Fruit fly (Drosophila melanogaster) whole organism, embryonic: ENCODE measurements around the gene H2.0.

Source experiments
- Bgb ChIP-seq: fragments of 200-800 bp; sonication (Bioruptor generic); IDR thresholded peaks from 2 replicates; pipeline ENCODE4 v1.3.6; 2022; ENCODE audit warnings: missing biosample characterization, missing genetic modification characterization; ENCODE audit not compliant: partially characterized antibody
- CG12104 ChIP-seq: fragments of 200-800 bp; sonication (Bioruptor generic); optimal IDR thresholded peaks from 3 replicates; lab custom pipeline; 2016; ENCODE audit warnings: missing biosample characterization, missing genetic modification characterization
- CG15696 ChIP-seq: fragments of 200-800 bp; sonication (Bioruptor generic); optimal IDR thresholded peaks from 2 replicates; lab custom pipeline; 2019; ENCODE audit warnings: missing biosample characterization, mild to moderate bottlenecking, missing genetic modification characterization, moderate library complexity
- CG17385 ChIP-seq: fragments of 200-800 bp; sonication (Bioruptor generic); optimal IDR thresholded peaks from 3 replicates; lab custom pipeline; 2018; ENCODE audit warnings: missing biosample characterization, mild to moderate bottlenecking, missing genetic modification characterization
- CG17568 ChIP-seq: fragments of 200-800 bp; sonication (Bioruptor generic); optimal IDR thresholded peaks from 2 replicates; lab custom pipeline; 2018; ENCODE audit warnings: missing biosample characterization, mild to moderate bottlenecking, missing genetic modification characterization, moderate library complexity
- CG17829 ChIP-seq: fragments of 200-800 bp; optimal IDR thresholded peaks from 2 replicates; lab custom pipeline; 2019; ENCODE audit warnings: missing biosample characterization, mild to moderate bottlenecking, missing genetic modification characterization, moderate library complexity
- CG18011 ChIP-seq: fragments of 200-800 bp; sonication (Bioruptor generic); optimal IDR thresholded peaks from 2 replicates; lab custom pipeline; 2017; ENCODE audit warnings: missing biosample characterization, missing genetic modification characterization, mild to moderate bottlenecking, moderate library complexity, missing genotype
- CG2120 ChIP-seq: fragments of 200-800 bp; sonication (Bioruptor generic); optimal IDR thresholded peaks from 3 replicates; lab custom pipeline; 2016; ENCODE audit warnings: missing biosample characterization, missing genetic modification characterization
- CG3163 ChIP-seq: fragments of 200-800 bp; sonication (Bioruptor generic); optimal IDR thresholded peaks from 3 replicates; lab custom pipeline; 2016; ENCODE audit warnings: missing biosample characterization, missing genetic modification characterization
- CG4424 ChIP-seq: fragments of 200-800 bp; sonication (Bioruptor generic); optimal IDR thresholded peaks from 3 replicates; lab custom pipeline; 2016; ENCODE audit warnings: missing biosample characterization, missing genetic modification characterization
- CG4617 ChIP-seq: fragments of 200-800 bp; sonication (Bioruptor generic); optimal IDR thresholded peaks from 3 replicates; lab custom pipeline; 2016; ENCODE audit warnings: missing biosample characterization, missing genetic modification characterization, borderline replicate concordance
- CG6272 ChIP-seq: fragments of 200-800 bp; sonication (Bioruptor generic); IDR thresholded peaks from 2 replicates; pipeline ENCODE4 v1.3.6; 2022; ENCODE audit warnings: missing biosample characterization, missing genetic modification characterization
- CG6683 ChIP-seq: fragments of 200-800 bp; sonication (Bioruptor generic); optimal IDR thresholded peaks from 2 replicates; lab custom pipeline; 2017; ENCODE audit warnings: missing biosample characterization, mild to moderate bottlenecking, missing genetic modification characterization, missing genetic modification reagents
- CG7786 ChIP-seq: fragments of 200-800 bp; sonication (Bioruptor generic); optimal IDR thresholded peaks from 2 replicates; lab custom pipeline; 2016; ENCODE audit warnings: missing biosample characterization, missing genetic modification characterization
- CG8924 ChIP-seq: fragments of 200-800 bp; optimal IDR thresholded peaks from 3 replicates; lab custom pipeline; 2019; ENCODE audit warnings: missing biosample characterization, mild to moderate bottlenecking, missing genetic modification characterization, moderate library complexity
- CG9817 ChIP-seq: fragments of 200-800 bp; sonication (Bioruptor generic); optimal IDR thresholded peaks from 2 replicates; lab custom pipeline; 2018; ENCODE audit warnings: missing biosample characterization, mild to moderate bottlenecking, missing genetic modification characterization, moderate library complexity
- CG9876 ChIP-seq: fragments of 200-800 bp; sonication (Bioruptor generic); optimal IDR thresholded peaks from 2 replicates; lab custom pipeline; 2016; ENCODE audit warnings: missing biosample characterization, missing genetic modification characterization
- Dip3 ChIP-seq: fragments of 200-800 bp; sonication (Bioruptor generic); optimal IDR thresholded peaks from 3 replicates; lab custom pipeline; 2016; ENCODE audit warnings: missing biosample characterization, missing genetic modification characterization
- Ets65A ChIP-seq: fragments of 200-800 bp; sonication (Bioruptor generic); peaks from one replicate; lab custom pipeline; 2016; ENCODE audit warnings: missing biosample characterization, missing genetic modification characterization
- Gug ChIP-seq: fragments of 200-800 bp; sonication (Bioruptor generic); IDR thresholded peaks from 4 replicates; pipeline ENCODE4 v1.3.6; 2022; ENCODE audit warnings: missing biosample characterization, missing genetic modification characterization
- HLHmδ ChIP-seq: fragments of 200-800 bp; sonication (Bioruptor generic); optimal IDR thresholded peaks from 2 replicates; lab custom pipeline; 2018; ENCODE audit warnings: missing biosample characterization, mild to moderate bottlenecking, missing genetic modification characterization, moderate library complexity
- HmgZ ChIP-seq: fragments of 200-800 bp; sonication (Bioruptor generic); optimal IDR thresholded peaks from 2 replicates; lab custom pipeline; 2018; ENCODE audit warnings: missing biosample characterization, mild to moderate bottlenecking, missing genetic modification characterization
- Hmr ChIP-seq: fragments of 200-800 bp; sonication (Bioruptor generic); optimal IDR thresholded peaks from 3 replicates; lab custom pipeline; 2017; ENCODE audit warnings: mild to moderate bottlenecking, missing biosample characterization, missing genetic modification reagents, missing genetic modification characterization
- Hr51 ChIP-seq, 2 experiments: fragments of 200-800 bp; sonication (Bioruptor generic); optimal IDR thresholded peaks; 2 replicates in 1 of 2; 3 replicates in 1 of 2; lab custom pipeline; 2016 to 2018; ENCODE audit warnings: missing biosample characterization in 2 of 2, missing genetic modification characterization in 2 of 2, mild to moderate bottlenecking in 1 of 2, moderate library complexity in 1 of 2
- Meics ChIP-seq: fragments of 200-800 bp; sonication (Bioruptor generic); optimal IDR thresholded peaks from 2 replicates; lab custom pipeline; 2017; ENCODE audit warnings: missing biosample characterization, mild to moderate bottlenecking, missing genetic modification characterization
- Nf-YA ChIP-seq: fragments of 200-800 bp; sonication (Bioruptor generic); IDR thresholded peaks from 2 replicates; pipeline ENCODE4 v1.3.6; 2022; ENCODE audit warnings: missing biosample characterization, missing genetic modification characterization
- Nf-YC ChIP-seq: fragments of 200-800 bp; optimal IDR thresholded peaks from 3 replicates; lab custom pipeline; 2019; ENCODE audit warnings: missing biosample characterization, mild to moderate bottlenecking, missing genetic modification characterization, moderate library complexity
- NfI ChIP-seq: fragments of 200-800 bp; sonication (Bioruptor generic); optimal IDR thresholded peaks from 3 replicates; lab custom pipeline; 2018; ENCODE audit warnings: missing biosample characterization, mild to moderate bottlenecking, missing genetic modification characterization, moderate library complexity
- Opbp ChIP-seq: fragments of 200-800 bp; sonication (Bioruptor generic); IDR thresholded peaks from 3 replicates; pipeline ENCODE4 v1.3.6; 2022; ENCODE audit warnings: missing biosample characterization, missing genetic modification characterization; ENCODE audit not compliant: partially characterized antibody
- Side ChIP-seq: fragments of 200-800 bp; sonication (Bioruptor generic); optimal IDR thresholded peaks from 2 replicates; lab custom pipeline; 2016; ENCODE audit warnings: missing biosample characterization, missing genetic modification characterization
- aop ChIP-seq: fragments of 200-800 bp; sonication (Bioruptor generic); IDR thresholded peaks from 2 replicates; pipeline ENCODE4 v1.3.6; 2022; ENCODE audit warnings: missing biosample characterization, missing genetic modification characterization
- ato ChIP-seq: fragments of 200-800 bp; sonication (Bioruptor generic); IDR thresholded peaks from 2 replicates; pipeline ENCODE4 v1.3.6; 2022; ENCODE audit warnings: missing biosample characterization, missing genetic modification characterization; ENCODE audit not compliant: partially characterized antibody
- az2 ChIP-seq: fragments of 200-800 bp; sonication (Bioruptor generic); optimal IDR thresholded peaks from 3 replicates; lab custom pipeline; 2016; ENCODE audit warnings: missing biosample characterization, missing genetic modification characterization
- bab2 ChIP-seq: fragments of 200-800 bp; sonication (Bioruptor generic); optimal IDR thresholded peaks from 2 replicates; lab custom pipeline; 2016; ENCODE audit warnings: missing biosample characterization, missing genetic modification characterization
- bcd ChIP-seq: fragments of 200-800 bp; sonication (Bioruptor generic); optimal IDR thresholded peaks from 2 replicates; lab custom pipeline; 2017; ENCODE audit warnings: missing biosample characterization, mild to moderate bottlenecking, missing genetic modification characterization
- bigmax ChIP-seq: fragments of 200-800 bp; sonication (Bioruptor generic); optimal IDR thresholded peaks from 2 replicates; lab custom pipeline; 2018; ENCODE audit warnings: missing biosample characterization, mild to moderate bottlenecking, missing genetic modification characterization
- crol ChIP-seq: fragments of 200-800 bp; sonication (Bioruptor generic); IDR thresholded peaks from 2 replicates; pipeline ENCODE4 v1.3.6; 2022; ENCODE audit warnings: missing biosample characterization, missing genetic modification characterization
- dmrt11E ChIP-seq: fragments of 200-800 bp; sonication (Bioruptor generic); optimal IDR thresholded peaks from 3 replicates; lab custom pipeline; 2018; ENCODE audit warnings: missing biosample characterization, mild to moderate bottlenecking, missing genetic modification characterization, moderate library complexity
- eyg ChIP-seq: fragments of 200-800 bp; sonication (Bioruptor generic); optimal IDR thresholded peaks from 3 replicates; lab custom pipeline; 2016; ENCODE audit warnings: missing biosample characterization, missing genetic modification characterization
- hkb ChIP-seq, 2 experiments: fragments of 200-800 bp in 1 of 2; fragments of >200 bp in 1 of 2; sonication (Bioruptor generic) in 1 of 2; IDR thresholded peaks in 1 of 2; optimal IDR thresholded peaks in 1 of 2; 2 replicates each; pipeline versions ENCODE4 v1.3.6 to Lab custom; 2017 to 2022; ENCODE audit warnings: missing biosample characterization in 1 of 2, missing genetic modification characterization in 1 of 2
- hth ChIP-seq: fragments of >200 bp; optimal IDR thresholded peaks from 2 replicates; lab custom pipeline; 2017; ENCODE audit warnings: inconsistent platforms
- nom ChIP-seq: fragments of 200-800 bp; sonication (Bioruptor generic); optimal IDR thresholded peaks from 2 replicates; lab custom pipeline; 2017; ENCODE audit warnings: missing biosample characterization, missing genetic modification characterization, mild to moderate bottlenecking, moderate library complexity, missing genetic modification reagents
- onecut ChIP-seq: fragments of 200-800 bp; sonication (Bioruptor generic); IDR thresholded peaks from 2 replicates; pipeline ENCODE4 v1.3.6; 2022; ENCODE audit warnings: missing biosample characterization, missing genetic modification characterization
- p53 ChIP-seq: fragments of 200-800 bp; sonication (Bioruptor generic); optimal IDR thresholded peaks from 2 replicates; lab custom pipeline; 2016; ENCODE audit warnings: missing biosample characterization, missing genetic modification characterization
- pb ChIP-seq: fragments of 200-800 bp; sonication (Bioruptor generic); optimal IDR thresholded peaks from 3 replicates; lab custom pipeline; 2016; ENCODE audit warnings: missing biosample characterization, missing genetic modification characterization
- sd ChIP-seq: fragments of 200-800 bp; sonication (Bioruptor generic); optimal IDR thresholded peaks from 3 replicates; lab custom pipeline; 2018; ENCODE audit warnings: missing biosample characterization, mild to moderate bottlenecking, missing genetic modification characterization, moderate library complexity
- sens-2 ChIP-seq: fragments of 200-800 bp; sonication (Bioruptor generic); IDR thresholded peaks from 2 replicates; pipeline ENCODE4 v1.3.6; 2022; ENCODE audit warnings: missing biosample characterization, missing genetic modification characterization
- stwl ChIP-seq: fragments of 200-800 bp; sonication (Bioruptor generic); optimal IDR thresholded peaks from 3 replicates; lab custom pipeline; 2018; ENCODE audit warnings: missing biosample characterization, mild to moderate bottlenecking, missing genetic modification characterization, moderate library complexity
- vfl ChIP-seq: fragments of 200-800 bp; sonication (Bioruptor generic); optimal IDR thresholded peaks from 2 replicates; lab custom pipeline; 2016; ENCODE audit warnings: missing biosample characterization, missing genetic modification characterization
- vvl ChIP-seq: fragments of 200-800 bp; sonication (Bioruptor generic); IDR thresholded peaks from 2 replicates; pipeline ENCODE4 v1.3.6; 2022; ENCODE audit warnings: missing biosample characterization, missing genetic modification characterization

H2.0 gene

DNA sequence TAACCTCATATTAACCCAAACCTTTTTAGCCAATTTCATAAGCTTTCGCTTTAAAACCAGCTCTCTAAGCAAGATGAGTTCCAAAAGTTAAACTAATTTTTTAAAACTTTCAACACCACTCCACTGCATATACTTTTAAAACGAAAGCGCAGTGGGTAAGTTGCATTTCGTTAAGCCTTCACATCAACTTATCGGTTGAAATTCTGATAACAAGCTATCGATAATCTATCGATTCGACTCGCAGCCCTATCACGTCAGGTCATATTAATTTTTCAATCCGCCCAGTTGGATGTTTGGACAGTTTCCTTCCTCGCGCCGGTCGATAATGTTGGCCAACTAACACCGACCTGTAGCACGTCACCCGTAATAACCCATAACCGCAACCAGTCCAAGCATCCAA is 33.1 kb downstream of the H2.0 start, which contains the start of gene ifc (continued):
- TF ChIP-seq CG9876 (GFP tag; lab: Kevin White, UChicago) (peak; percentile 63), bab2 (GFP tag; lab: Kevin White, UChicago) (peak; percentile 49), HmgZ (peak; percentile 82), sens-2 (GFP tag; lab: Robert Waterston, UW) (no peak), bigmax (GFP tag; lab: Kevin White, UChicago) (peak; percentile 40), sd (tag; lab: Kevin White, UChicago) (peak; percentile 55), CG8924 (tag; lab: Kevin White, UChicago) (peak; percentile 61), Nf-YC (tag; lab: Kevin White, UChicago) (peak; percentile 56), CG12104 (peak; percentile 8), Bgb (GFP tag; lab: Robert Waterston, UW) (no peak), Opbp (GFP tag; lab: Robert Waterston, UW) (no peak), CG4617 (GFP tag; lab: Kevin White, UChicago) (peak; percentile 61), CG17568 (GFP tag; lab: Kevin White, UChicago) (no peak), hth (lab: Kevin White, UChicago) (no peak), Gug (GFP tag; lab: Robert Waterston, UW) (peak; percentile 51; the same call in 3 of the 4 replicates), CG15696 (tag; lab: Kevin White, UChicago) (peak; percentile 40), bcd (GFP tag; lab: Kevin White, UChicago) (peak; percentile 87), CG6272 (GFP tag; lab: Robert Waterston, UW) (0 out of 2 replicates have a peak, but pooled peaks have one; percentile 13), NfI (GFP tag; lab: Kevin White, UChicago) (peak; percentile 77), HLHmδ (peak; percentile 19), eyg (GFP tag; lab: Kevin White, UChicago) (peak; percentile 53), Nf-YA (GFP tag; lab: Robert Waterston, UW) (no peak), onecut (GFP tag; lab: Robert Waterston, UW) (no peak; the same call in none of the 2 replicates), Hr51 (GFP tag; optimal IDR thresholded peaks at IDR 0.05; lab: Kevin White, UChicago) (peak in 1 of 2 experiments; percentile 21), Dip3 (GFP tag; lab: Kevin White, UChicago) (peak; percentile 51), Side (peak; percentile 32), CG17829 (tag; lab: Kevin White, UChicago) (peak; percentile 82), Hmr (GFP tag; lab: Kevin White, UChicago) (peak; percentile 73), hkb (optimal IDR thresholded peaks at IDR 0.05; lab: Kevin White, UChicago) (peak; percentile 79), hkb (GFP tag; IDR thresholded peaks at IDR 0.05; lab: Robert Waterston, UW) (no peak), az2 (GFP tag; lab: Kevin White, UChicago) (peak; percentile 37), p53 (peak; percentile 49), CG17385 (GFP tag; lab: Kevin White, UChicago) (peak; percentile 35), CG2120 (GFP tag; lab: Kevin White, UChicago) (peak; percentile 80), CG18011 (peak; percentile 10), crol (GFP tag; lab: Robert Waterston, UW) (no peak), vvl (GFP tag; lab: Robert Waterston, UW) (no peak), CG9817 (tag; lab: Kevin White, UChicago) (peak; percentile 68), Meics (peak; percentile 61), CG6683 (GFP tag; lab: Kevin White, UChicago) (no peak), CG7786 (peak; percentile 54), CG4424 (peak; percentile 51), dmrt11E (tag; lab: Kevin White, UChicago) (peak; percentile 32), CG3163 (GFP tag; lab: Kevin White, UChicago) (peak; percentile 51), pb (GFP tag; lab: Kevin White, UChicago) (peak; percentile 9), ato (GFP tag; lab: Robert Waterston, UW) (no peak), Ets65A (peak; percentile 95), aop (GFP tag; lab: Robert Waterston, UW) (no peak), vfl (GFP tag; lab: Kevin White, UChicago) (peak; percentile 62), nom (peak; percentile 46), stwl (peak; percentile 92)
